Worm (Caenorhabditis elegans): ENCODE results near the gene F42A9.9.

DNA sequence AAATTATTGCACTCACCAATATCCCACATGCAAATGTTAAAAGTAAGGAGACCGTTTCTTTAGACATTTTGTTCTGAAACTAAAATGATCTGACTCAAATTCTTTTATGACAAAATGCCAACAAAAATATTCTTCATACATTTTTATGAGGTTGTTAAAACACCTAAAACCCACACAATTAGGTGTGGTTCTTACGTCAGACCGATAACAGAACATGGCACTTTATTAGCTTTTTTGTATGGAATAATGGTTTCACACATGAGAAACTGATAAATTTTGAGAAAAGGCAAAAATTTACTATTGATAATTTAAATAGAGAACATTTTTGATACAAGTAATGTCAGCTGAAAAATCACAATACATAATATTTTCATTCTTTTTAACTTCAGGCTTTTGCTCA is 14.9 kb upstream of the F42A9.9 start, which contains the start of gene C49C8.5:
- TF ChIP-seq unc-86 (tag; optimal IDR thresholded peaks at IDR 0.05), result no peak
- TF ChIP-seq rnt-1 (tag; optimal IDR thresholded peaks at IDR 0.05), result no peak
- no peak for TF ChIP-seq mdl-1 (tag; optimal IDR thresholded peaks at IDR 0.05)
- TF ChIP-seq lin-14 (GFP tag; optimal IDR thresholded peaks at IDR 0.05), result no peak
- TF ChIP-seq snpc-4 (tag; optimal IDR thresholded peaks at IDR 0.05), result no peak
- TF ChIP-seq lin-13 (GFP tag; optimal IDR thresholded peaks at IDR 0.05), result no peak
- no peak for TF ChIP-seq isw-1 (GFP tag; IDR thresholded peaks at IDR 0.05)
- no peak for TF ChIP-seq aly-2 (tag; optimal IDR thresholded peaks at IDR 0.05)
- TF ChIP-seq elt-2 (tag; optimal IDR thresholded peaks at IDR 0.05), result peak; percentile 11
- no peak for TF ChIP-seq nhr-11 (tag; optimal IDR thresholded peaks at IDR 0.05)
